Worm (Caenorhabditis elegans) whole organism, young adult: ENCODE measurements around the gene ccch-1.

Source experiments
- ama-1 ChIP-seq, 3 experiments: fragments of 150-350 bp in 1 of 3; sonication (generic microtip) in 2 of 3; optimal IDR thresholded peaks; 2 replicates each; lab custom pipeline; 2014 to 2018; ENCODE audit warnings: missing biosample characterization in 2 of 3, missing genetic modification characterization in 2 of 3, missing genetic modification reagents in 2 of 3
- chd-7 ChIP-seq: sonication (generic microtip); optimal IDR thresholded peaks from 2 replicates; lab custom pipeline; 2016; ENCODE audit warnings: mild to moderate bottlenecking, missing genetic modification characterization, moderate library complexity, missing compliant biosample characterization
- hsf-1 ChIP-seq: fragments of 200-800 bp; sonication (Bioruptor generic); IDR thresholded peaks from 2 replicates; pipeline ENCODE4 v1.3.6; 2022; ENCODE audit warnings: missing genetic modification reagents, missing genetic modification characterization, missing compliant biosample characterization
- lir-1 ChIP-seq: fragments of 200-800 bp; sonication (Bioruptor generic); conservative IDR thresholded peaks from 2 replicates; pipeline ENCODE4 v1.3.6; 2022; ENCODE audit warnings: missing genetic modification reagents, missing genetic modification characterization, missing compliant biosample characterization
- nhr-90 ChIP-seq: sonication (generic microtip); optimal IDR thresholded peaks from 2 replicates; lab custom pipeline; 2016; ENCODE audit warnings: missing genotype, mild to moderate bottlenecking, missing genetic modification characterization, missing compliant biosample characterization
- pha-4 ChIP-seq: fragments of 150-350 bp; sonication (generic microtip); optimal IDR thresholded peaks from 2 replicates; lab custom pipeline; 2014; ENCODE audit warnings: missing biosample characterization, missing genetic modification reagents, missing genetic modification characterization
- rec-8 ChIP-seq, 2 experiments: sonication (generic microtip); optimal IDR thresholded peaks; 2 replicates each; lab custom pipeline; 2016; ENCODE audit warnings: mild to moderate bottlenecking in 2 of 2, missing genetic modification characterization in 2 of 2, missing genetic modification reagents in 2 of 2, missing genotype in 2 of 2, missing biosample characterization in 1 of 2, missing compliant biosample characterization in 1 of 2, moderate library complexity in 1 of 2
- snpc-4 ChIP-seq, 5 experiments: fragments of 150-350 bp in 1 of 5; sonication (generic microtip) in 4 of 5; optimal IDR thresholded peaks; 2 replicates each; lab custom pipeline; 2014 to 2018; ENCODE audit warnings: missing genetic modification characterization in 5 of 5, missing biosample characterization in 3 of 5, antibody characterized with exemption in 2 of 5, mild to moderate bottlenecking in 2 of 5, missing compliant biosample characterization in 2 of 5, missing genotype in 2 of 5, moderate library complexity in 2 of 5, missing genetic modification reagents in 1 of 5

ce11 chrV:11525338-11525737, 2.3 kb upstream of the ccch-1 start:
- no peak for TF ChIP-seq nhr-90 (tag; lab: Kevin White, UChicago)
- TF ChIP-seq chd-7 (tag; lab: Kevin White, UChicago), result no peak
- TF ChIP-seq pha-4, result no peak
- TF ChIP-seq snpc-4 (GFP tag; optimal IDR thresholded peaks at IDR 0.05; lab: Kevin White, UChicago), result no peak
- no peak for TF ChIP-seq snpc-4 (tag; optimal IDR thresholded peaks at IDR 0.05; lab: Kevin White, UChicago)
- TF ChIP-seq lir-1, result no peak
- no peak for TF ChIP-seq rec-8 (tag; optimal IDR thresholded peaks at IDR 0.05; lab: Kevin White, UChicago)
- TF ChIP-seq hsf-1 (GFP tag; lab: Robert Waterston, UW), result no peak
- no peak for TF ChIP-seq ama-1 (optimal IDR thresholded peaks at IDR 0.05; lab: Kevin White, UChicago)
- TF ChIP-seq ama-1 (GFP tag; optimal IDR thresholded peaks at IDR 0.05; lab: Kevin White, UChicago), result no peak
